Worm (Caenorhabditis elegans) whole organism, L2 larva: Measurements from ENCODE around the gene unc-4.
"Not testable (repeated sequence)": the region's sequence is repeated elsewhere in the genome, so short reads cannot be mapped to it uniquely, and the experiment has no call there.

Experiments
- C34F6.9 ChIP-seq: fragments of 150-350 bp; optimal IDR thresholded peaks from 2 replicates; lab custom pipeline; 2014; ENCODE audit warnings: missing biosample characterization, missing genetic modification characterization
- F13H6.1 ChIP-seq: sonication (generic microtip); optimal IDR thresholded peaks from 2 replicates; lab custom pipeline; 2016; ENCODE audit warnings: missing genetic modification characterization, missing compliant biosample characterization
- R02D3.7 ChIP-seq: fragments of 150-350 bp; optimal IDR thresholded peaks from 2 replicates; lab custom pipeline; 2014; ENCODE audit warnings: missing biosample characterization, missing genetic modification characterization
- ZK546.5 ChIP-seq: sonication (generic microtip); optimal IDR thresholded peaks from 2 replicates; lab custom pipeline; 2017; ENCODE audit warnings: missing biosample characterization, missing genetic modification characterization
- alr-1 ChIP-seq: fragments of 150-350 bp; optimal IDR thresholded peaks from 2 replicates; lab custom pipeline; 2014; ENCODE audit warnings: missing biosample characterization, missing genetic modification characterization
- ama-1 ChIP-seq: fragments of 150-350 bp; optimal IDR thresholded peaks from 2 replicates; lab custom pipeline; 2018; ENCODE audit warnings: inconsistent platforms
- blmp-1 ChIP-seq: sonication (generic microtip); optimal IDR thresholded peaks from 2 replicates; lab custom pipeline; 2017; ENCODE audit warnings: missing genetic modification characterization, mild to moderate bottlenecking, missing compliant biosample characterization, antibody characterized with exemption, moderate library complexity; ENCODE audit not compliant: insufficient read depth
- ceh-16 ChIP-seq: fragments of 150-350 bp; optimal IDR thresholded peaks from 2 replicates; lab custom pipeline; 2014; ENCODE audit warnings: missing biosample characterization, missing genetic modification characterization
- crh-2 ChIP-seq: sonication (generic microtip); optimal IDR thresholded peaks from 2 replicates; lab custom pipeline; 2017; ENCODE audit warnings: missing biosample characterization, missing genetic modification characterization
- dmd-4 ChIP-seq: sonication (generic microtip); optimal IDR thresholded peaks from 2 replicates; lab custom pipeline; 2017; ENCODE audit warnings: missing biosample characterization, missing genetic modification characterization
- egl-27 ChIP-seq: sonication (generic microtip); optimal IDR thresholded peaks from 3 replicates; lab custom pipeline; 2017; ENCODE audit warnings: missing biosample characterization, missing genetic modification reagents, missing genetic modification characterization
- elt-1 ChIP-seq: fragments of 150-350 bp; optimal IDR thresholded peaks from 2 replicates; lab custom pipeline; 2014; ENCODE audit warnings: missing biosample characterization, missing genetic modification characterization
- elt-3 ChIP-seq: sonication (generic microtip); optimal IDR thresholded peaks from 2 replicates; lab custom pipeline; 2017; ENCODE audit warnings: missing biosample characterization, missing genetic modification characterization
- fos-1 ChIP-seq: fragments of 150-350 bp; optimal IDR thresholded peaks from 2 replicates; lab custom pipeline; 2014; ENCODE audit warnings: missing biosample characterization, missing genetic modification characterization
- gmeb-1 ChIP-seq: fragments of 150-350 bp; optimal IDR thresholded peaks from 2 replicates; lab custom pipeline; 2014; ENCODE audit warnings: missing biosample characterization, missing genetic modification characterization
- lin-11 ChIP-seq: fragments of 150-350 bp; sonication (generic microtip); optimal IDR thresholded peaks from 2 replicates; lab custom pipeline; 2014; ENCODE audit warnings: missing biosample characterization, missing genetic modification characterization, inconsistent platforms, mixed read lengths
- lin-13 ChIP-seq: fragments of 150-350 bp; optimal IDR thresholded peaks from 2 replicates; lab custom pipeline; 2014; ENCODE audit warnings: missing biosample characterization, missing genetic modification reagents, missing genetic modification characterization
- lin-39 ChIP-seq: fragments of 150-350 bp; optimal IDR thresholded peaks from 2 replicates; lab custom pipeline; 2014; ENCODE audit warnings: missing biosample characterization, missing genetic modification reagents, missing genetic modification characterization
- lsy-2 ChIP-seq, 2 experiments: fragments of 150-350 bp in 1 of 2; sonication (generic microtip) in 1 of 2; optimal IDR thresholded peaks; 2 replicates each; lab custom pipeline; 2014 to 2017; ENCODE audit warnings: missing biosample characterization in 2 of 2, missing genetic modification characterization in 2 of 2
- mab-5 ChIP-seq: fragments of 150-350 bp; optimal IDR thresholded peaks from 2 replicates; lab custom pipeline; 2014; ENCODE audit warnings: missing biosample characterization, missing genetic modification characterization
- nhr-10 ChIP-seq: sonication (generic microtip); optimal IDR thresholded peaks from 2 replicates; lab custom pipeline; 2017; ENCODE audit warnings: missing biosample characterization, missing genetic modification characterization
- nhr-11 ChIP-seq: fragments of 150-350 bp; optimal IDR thresholded peaks from 2 replicates; lab custom pipeline; 2014; ENCODE audit warnings: missing biosample characterization, missing genetic modification characterization
- nhr-12 ChIP-seq: fragments of 150-350 bp; optimal IDR thresholded peaks from 2 replicates; lab custom pipeline; 2014; ENCODE audit warnings: missing biosample characterization, missing genetic modification characterization
- nhr-129 ChIP-seq: fragments of 150-350 bp; optimal IDR thresholded peaks from 2 replicates; lab custom pipeline; 2014; ENCODE audit warnings: missing biosample characterization, missing genetic modification characterization
- nhr-23 ChIP-seq: fragments of 150-350 bp; optimal IDR thresholded peaks from 2 replicates; lab custom pipeline; 2014; ENCODE audit warnings: missing biosample characterization, missing genetic modification reagents, missing genetic modification characterization
- nhr-237 ChIP-seq: fragments of 150-350 bp; optimal IDR thresholded peaks from 2 replicates; lab custom pipeline; 2014; ENCODE audit warnings: missing biosample characterization, missing genetic modification characterization
- nhr-25 ChIP-seq: fragments of 150-350 bp; sonication (generic microtip); optimal IDR thresholded peaks from 3 replicates; lab custom pipeline; 2014; ENCODE audit warnings: missing biosample characterization, missing genetic modification characterization
- nhr-77 ChIP-seq: fragments of 150-350 bp; optimal IDR thresholded peaks from 2 replicates; lab custom pipeline; 2014; ENCODE audit warnings: missing biosample characterization, missing genetic modification characterization
- peb-1 ChIP-seq: fragments of 150-350 bp; optimal IDR thresholded peaks from 2 replicates; lab custom pipeline; 2014; ENCODE audit warnings: missing biosample characterization, missing genetic modification characterization
- sem-4 ChIP-seq: fragments of 150-350 bp; optimal IDR thresholded peaks from 2 replicates; lab custom pipeline; 2014; ENCODE audit warnings: missing biosample characterization, missing genetic modification reagents, missing genetic modification characterization
- skn-1 ChIP-seq: sonication (generic microtip); optimal IDR thresholded peaks from 2 replicates; lab custom pipeline; 2017; ENCODE audit warnings: missing biosample characterization, missing genetic modification characterization
- sma-3 ChIP-seq: sonication (generic microtip); optimal IDR thresholded peaks from 2 replicates; lab custom pipeline; 2016; ENCODE audit warnings: missing genetic modification reagents, missing genetic modification characterization, missing compliant biosample characterization
- sma-9 ChIP-seq, 2 experiments: fragments of 150-350 bp in 1 of 2; sonication (generic microtip) in 1 of 2; optimal IDR thresholded peaks; 2 replicates each; lab custom pipeline; 2014 to 2016; ENCODE audit warnings: missing genetic modification characterization in 2 of 2, mild to moderate bottlenecking in 1 of 2, missing biosample characterization in 1 of 2, missing compliant biosample characterization in 1 of 2, missing genetic modification reagents in 1 of 2, moderate library complexity in 1 of 2
- unc-55 ChIP-seq: fragments of 150-350 bp; sonication (generic microtip); optimal IDR thresholded peaks from 3 replicates; lab custom pipeline; 2014; ENCODE audit warnings: missing biosample characterization, missing genetic modification reagents, missing genetic modification characterization
- unc-62 ChIP-seq: fragments of 150-350 bp; optimal IDR thresholded peaks from 2 replicates; lab custom pipeline; 2014; ENCODE audit warnings: missing biosample characterization, missing genetic modification reagents, missing genetic modification characterization
- ztf-11 ChIP-seq: sonication (generic microtip); optimal IDR thresholded peaks from 2 replicates; lab custom pipeline; 2017; ENCODE audit warnings: missing biosample characterization, missing genetic modification characterization
- ztf-4 ChIP-seq: fragments of 150-350 bp; optimal IDR thresholded peaks from 2 replicates; lab custom pipeline; 2014; ENCODE audit warnings: missing biosample characterization, missing genetic modification characterization

The unc-4 gene

DNA sequence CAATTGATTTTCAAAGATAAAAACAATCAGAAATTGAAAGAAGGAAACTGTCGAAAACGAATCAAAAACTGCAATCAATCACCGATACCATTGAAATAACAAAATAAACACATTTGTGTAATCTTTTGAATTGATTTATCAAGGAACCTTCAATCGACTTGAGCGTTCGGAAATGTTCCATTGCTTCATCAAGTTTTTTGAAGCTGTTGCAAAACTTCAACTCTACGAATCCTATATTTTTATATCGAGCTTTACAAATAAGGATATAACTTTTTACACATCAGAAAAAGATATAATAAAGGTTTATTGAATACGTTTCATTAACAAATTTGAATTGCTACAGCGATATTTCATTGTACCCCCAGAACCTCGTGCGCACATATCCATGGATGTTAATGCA lies 27.2 kb downstream of the unc-4 start, which contains the start of gene chil-8:
TSS of gene chil-8 (minus strand) at position 101 of the 400 bp plus-strand sequence.
- TF ChIP-seq ceh-16 (no peak), egl-27 (tag; lab: Kevin White, UChicago) (no peak), crh-2 (no peak), mab-5 (tag; lab: Kevin White, UChicago) (no peak), elt-3 (tag; lab: Kevin White, UChicago) (no peak), ztf-4 (tag; lab: Kevin White, UChicago) (no peak), ztf-11 (tag; lab: Kevin White, UChicago) (no peak), lin-11 (tag; lab: Kevin White, UChicago) (no peak), sem-4 (tag; lab: Kevin White, UChicago) (no peak), lsy-2 (tag; optimal IDR thresholded peaks at IDR 0.05; lab: Kevin White, UChicago) (no peak)

DNA sequence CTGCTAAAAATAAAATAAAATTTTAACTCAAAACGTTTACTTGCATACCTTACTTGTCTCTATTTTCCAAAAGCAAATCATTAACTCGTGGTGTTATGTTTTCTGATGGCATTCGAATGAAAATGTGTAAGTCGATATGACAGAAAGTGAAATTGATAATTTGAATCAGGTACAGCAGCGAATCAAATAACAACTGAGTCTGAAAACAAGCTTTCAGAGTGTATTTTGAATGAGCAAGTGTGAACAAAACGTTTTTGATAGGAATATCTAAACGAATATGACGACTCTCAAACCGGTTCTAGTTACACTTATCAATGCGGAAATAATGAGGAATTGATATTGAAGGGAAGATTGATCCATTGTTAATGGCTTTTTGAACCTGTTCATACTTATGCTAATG lies 29.1 kb downstream of the unc-4 start, which contains the start of gene chil-7:
TSS of gene chil-7 (minus strand) at position 112 of the 400 bp plus-strand sequence.
- TF ChIP-seq skn-1 (tag; lab: Kevin White, UChicago) (no peak), nhr-23 (no peak), lin-13 (GFP tag; lab: Kevin White, UChicago) (no peak), peb-1 (tag; lab: Kevin White, UChicago) (no peak), nhr-237 (no peak), dmd-4 (tag; lab: Kevin White, UChicago) (no peak), sem-4 (tag; lab: Kevin White, UChicago) (no peak), sma-3 (GFP tag; lab: Kevin White, UChicago) (no peak), nhr-12 (tag; lab: Kevin White, UChicago) (no peak)

ce11 chrII:9868698-9869097 lies 31.5 kb downstream of the unc-4 start, which contains the start of gene old-1:
Gene old-1, minus strand, starts transcription at chrII:9868747.
- no peak for TF ChIP-seq mab-5 (tag; lab: Kevin White, UChicago)
- TF ChIP-seq lin-39 (tag; lab: Kevin White, UChicago): no peak
- no peak for TF ChIP-seq nhr-23
- no peak for TF ChIP-seq nhr-129 (tag; lab: Kevin White, UChicago)
- TF ChIP-seq elt-1 (tag; lab: Kevin White, UChicago): no peak
- TF ChIP-seq C34F6.9 (tag; lab: Kevin White, UChicago): no peak
- TF ChIP-seq unc-55 (GFP tag; lab: Kevin White, UChicago): no peak
- TF ChIP-seq alr-1: no peak
- no peak for TF ChIP-seq unc-62 (GFP tag; lab: Kevin White, UChicago)
- no peak for TF ChIP-seq sem-4 (tag; lab: Kevin White, UChicago)
- no peak for TF ChIP-seq ceh-16
- TF ChIP-seq fos-1: no peak
- TF ChIP-seq ztf-4 (tag; lab: Kevin White, UChicago): no peak
- no peak for TF ChIP-seq F13H6.1 (tag; lab: Kevin White, UChicago)
- TF ChIP-seq, all 48 proteins: peak for 0

DNA sequence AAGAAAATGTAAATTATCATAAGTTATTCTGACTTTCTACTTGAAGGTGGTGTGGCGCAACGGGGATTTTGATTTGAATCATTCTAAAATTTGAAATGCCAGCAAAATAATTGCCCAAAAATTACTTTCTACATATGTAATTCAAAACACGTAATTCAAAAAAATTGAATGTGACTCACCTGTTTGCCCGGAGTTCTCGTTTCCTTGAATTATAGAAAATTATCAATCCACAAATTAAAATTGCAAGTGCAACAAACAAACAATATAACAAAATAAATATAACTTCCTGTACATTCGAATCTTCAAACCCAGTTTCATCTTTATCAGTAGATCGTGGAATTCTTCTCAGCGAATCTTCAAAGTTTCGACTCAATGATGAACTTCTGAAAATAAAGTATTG lies 32.0 kb downstream of the unc-4 start:
- TF ChIP-seq nhr-237: no peak
- no peak for TF ChIP-seq mab-5 (tag; lab: Kevin White, UChicago)
- TF ChIP-seq ZK546.5: no peak
- no peak for TF ChIP-seq ceh-16
- TF ChIP-seq lin-39 (tag; lab: Kevin White, UChicago): no peak
- TF ChIP-seq, all 48 proteins: peak for 0

DNA sequence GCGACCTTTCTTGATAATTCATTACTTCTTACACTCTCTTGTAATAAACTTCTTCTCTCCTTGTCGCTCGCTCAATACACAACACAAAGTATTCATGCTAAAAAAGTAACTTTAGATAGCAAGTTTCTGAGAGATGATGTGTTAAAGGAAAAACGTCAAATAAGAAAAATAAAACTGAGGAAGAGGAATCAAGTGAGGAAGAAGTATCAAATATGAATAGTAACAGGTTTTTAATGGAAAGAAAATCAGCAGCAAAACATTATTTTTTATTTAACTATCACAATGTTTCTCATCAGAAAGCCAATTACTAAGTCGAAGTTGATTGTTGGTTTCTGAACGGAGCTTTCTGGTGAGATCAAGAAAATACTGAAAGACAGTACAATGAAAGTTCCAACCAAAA lies 33.8 kb downstream of the unc-4 start, which contains the start of gene chil-1:
TSS of gene chil-1 (minus strand) at position 101 of the 400 bp plus-strand sequence.
- TF ChIP-seq crh-2; elt-1 (tag; lab: Kevin White, UChicago); gmeb-1 (tag; lab: Kevin White, UChicago): not testable (repeated sequence)

ce11 chrII:9862147-9862546 lies 38.0 kb downstream of the unc-4 start, which contains the start of gene C08H9.18:
Gene C08H9.18, minus strand, starts transcription at chrII:9862247.
- TF ChIP-seq ceh-16 (no peak), lin-11 (tag; lab: Kevin White, UChicago) (no peak), R02D3.7 (tag; lab: Kevin White, UChicago) (no peak), blmp-1 (no peak), nhr-77 (tag; lab: Kevin White, UChicago) (no peak), nhr-25 (no peak), sma-9 (GFP tag; optimal IDR thresholded peaks at IDR 0.05; lab: Kevin White, UChicago) (no peak), sma-9 (tag; optimal IDR thresholded peaks at IDR 0.05; lab: Kevin White, UChicago) (no peak), nhr-10 (tag; lab: Kevin White, UChicago) (no peak), ZK546.5 (no peak), crh-2 (no peak), nhr-11 (tag; lab: Kevin White, UChicago) (no peak), lin-13 (GFP tag; lab: Kevin White, UChicago) (no peak), ama-1 (lab: Kevin White, UChicago) (no peak)
